Fruit fly (Drosophila melanogaster) whole organism, embryonic: ENCODE data around the gene Vha55.

Experiments
- ATbp ChIP-seq: fragments of 200-800 bp; sonication (Bioruptor generic); optimal IDR thresholded peaks from 2 replicates; lab custom pipeline; 2017; ENCODE audit warnings: missing biosample characterization, mild to moderate bottlenecking, missing genetic modification characterization, missing genetic modification reagents
- Aef1 ChIP-seq: fragments of 200-800 bp; sonication (Bioruptor generic); IDR thresholded peaks from 3 replicates; pipeline ENCODE4 v1.3.6; 2022; ENCODE audit warnings: missing biosample characterization, missing genetic modification characterization
- CG10147 ChIP-seq: fragments of 200-800 bp; sonication (Bioruptor generic); optimal IDR thresholded peaks from 2 replicates; lab custom pipeline; 2019; ENCODE audit warnings: missing biosample characterization, mild to moderate bottlenecking, missing genetic modification characterization, moderate library complexity
- CG10366 ChIP-seq: fragments of 200-800 bp; sonication (Bioruptor generic); IDR thresholded peaks from 2 replicates; pipeline ENCODE4 v1.3.6; 2022; ENCODE audit warnings: missing biosample characterization, missing genetic modification characterization
- CG12744 ChIP-seq: fragments of 200-800 bp; sonication (Bioruptor generic); optimal IDR thresholded peaks from 2 replicates; lab custom pipeline; 2016; ENCODE audit warnings: missing biosample characterization, missing genetic modification characterization
- CG12942 ChIP-seq: fragments of 200-800 bp; sonication (Bioruptor generic); optimal IDR thresholded peaks from 3 replicates; lab custom pipeline; 2016; ENCODE audit warnings: missing biosample characterization, missing genetic modification characterization
- CG14050 ChIP-seq: fragments of 200-800 bp; sonication (Bioruptor generic); IDR thresholded peaks from 3 replicates; pipeline ENCODE4 v1.3.6; 2022; ENCODE audit warnings: missing biosample characterization, missing genetic modification characterization
- CG1602 ChIP-seq: fragments of 200-800 bp; sonication (Bioruptor generic); optimal IDR thresholded peaks from 3 replicates; lab custom pipeline; 2016; ENCODE audit warnings: missing biosample characterization, missing genetic modification characterization
- CG17186 ChIP-seq: fragments of 200-800 bp; sonication (Bioruptor generic); optimal IDR thresholded peaks from 3 replicates; lab custom pipeline; 2017; ENCODE audit warnings: missing biosample characterization, missing genetic modification reagents, missing genetic modification characterization
- CG2678 ChIP-seq: fragments of 200-800 bp; sonication (Bioruptor generic); optimal IDR thresholded peaks from 3 replicates; lab custom pipeline; 2019; ENCODE audit warnings: missing biosample characterization, mild to moderate bottlenecking, missing genetic modification characterization, moderate library complexity
- CG2712 ChIP-seq: fragments of 200-800 bp; optimal IDR thresholded peaks from 3 replicates; lab custom pipeline; 2019; ENCODE audit warnings: missing biosample characterization, mild to moderate bottlenecking, missing genetic modification characterization, moderate library complexity
- CG3281 ChIP-seq: fragments of 200-800 bp; sonication (Bioruptor generic); optimal IDR thresholded peaks from 3 replicates; lab custom pipeline; 2017; ENCODE audit warnings: missing biosample characterization, mild to moderate bottlenecking, missing genetic modification characterization
- CG3407 ChIP-seq: fragments of 200-800 bp; sonication (Bioruptor generic); optimal IDR thresholded peaks from 2 replicates; lab custom pipeline; 2018; ENCODE audit warnings: missing biosample characterization, mild to moderate bottlenecking, missing genetic modification characterization
- CG4617 ChIP-seq: fragments of 200-800 bp; sonication (Bioruptor generic); optimal IDR thresholded peaks from 3 replicates; lab custom pipeline; 2016; ENCODE audit warnings: missing biosample characterization, missing genetic modification characterization, borderline replicate concordance
- CG4730 ChIP-seq: fragments of 200-800 bp; sonication (Bioruptor generic); IDR thresholded peaks from 2 replicates; pipeline ENCODE4 v1.3.6; 2022; ENCODE audit warnings: missing biosample characterization, missing genetic modification characterization
- CG4820 ChIP-seq: fragments of 200-800 bp; sonication (Bioruptor generic); optimal IDR thresholded peaks from 3 replicates; lab custom pipeline; 2016; ENCODE audit warnings: missing biosample characterization, missing genetic modification characterization
- CG6791 ChIP-seq: fragments of 200-800 bp; sonication (Bioruptor generic); IDR thresholded peaks from 3 replicates; pipeline ENCODE4 v1.3.6; 2022; ENCODE audit warnings: missing biosample characterization, missing genetic modification characterization; ENCODE audit not compliant: partially characterized antibody
- CG7372 ChIP-seq: fragments of 200-800 bp; sonication (Bioruptor generic); IDR thresholded peaks from 2 replicates; pipeline ENCODE4 v1.3.6; 2022; ENCODE audit warnings: missing biosample characterization, missing genetic modification characterization
- CG7987 ChIP-seq: fragments of 200-800 bp; sonication (Bioruptor generic); optimal IDR thresholded peaks from 2 replicates; lab custom pipeline; 2018; ENCODE audit warnings: missing biosample characterization, mild to moderate bottlenecking, missing genetic modification characterization, moderate library complexity
- CG8290 ChIP-seq, 3 experiments: fragments of 200-800 bp; sonication (Bioruptor generic); optimal IDR thresholded peaks; 2 replicates each; lab custom pipeline; 2016 to 2019; ENCODE audit warnings: missing biosample characterization in 3 of 3, missing genetic modification characterization in 3 of 3, mild to moderate bottlenecking in 2 of 3, moderate library complexity in 1 of 3
- CG9437 ChIP-seq: fragments of 200-800 bp; sonication (Bioruptor generic); optimal IDR thresholded peaks from 2 replicates; lab custom pipeline; 2018; ENCODE audit warnings: missing biosample characterization, mild to moderate bottlenecking, missing genetic modification characterization
- CHES-1-like ChIP-seq: fragments of 200-800 bp; sonication (Bioruptor generic); optimal IDR thresholded peaks from 2 replicates; lab custom pipeline; 2016; ENCODE audit warnings: missing biosample characterization, missing genetic modification characterization
- E2f1 ChIP-seq: fragments of 200-800 bp; sonication (Bioruptor generic); IDR thresholded peaks from 2 replicates; pipeline ENCODE4 v1.3.6; 2022; ENCODE audit warnings: missing biosample characterization, missing genetic modification characterization
- HLH3B ChIP-seq: fragments of 200-800 bp; sonication (Bioruptor generic); IDR thresholded peaks from 2 replicates; pipeline ENCODE4 v1.3.6; 2022; ENCODE audit warnings: missing biosample characterization, missing genetic modification characterization
- HLHmδ ChIP-seq: fragments of 200-800 bp; sonication (Bioruptor generic); optimal IDR thresholded peaks from 2 replicates; lab custom pipeline; 2018; ENCODE audit warnings: missing biosample characterization, mild to moderate bottlenecking, missing genetic modification characterization, moderate library complexity
- Hmr ChIP-seq: fragments of 200-800 bp; sonication (Bioruptor generic); optimal IDR thresholded peaks from 3 replicates; lab custom pipeline; 2017; ENCODE audit warnings: mild to moderate bottlenecking, missing biosample characterization, missing genetic modification reagents, missing genetic modification characterization
- Hsf ChIP-seq: fragments of 200-800 bp; sonication (Bioruptor generic); optimal IDR thresholded peaks from 3 replicates; lab custom pipeline; 2016; ENCODE audit warnings: missing biosample characterization, missing genetic modification characterization
- Nf-YA ChIP-seq: fragments of 200-800 bp; sonication (Bioruptor generic); IDR thresholded peaks from 2 replicates; pipeline ENCODE4 v1.3.6; 2022; ENCODE audit warnings: missing biosample characterization, missing genetic modification characterization
- Ptx1 ChIP-seq: fragments of 200-800 bp; sonication (Bioruptor generic); IDR thresholded peaks from 2 replicates; pipeline ENCODE4 v1.3.6; 2022; ENCODE audit warnings: missing biosample characterization, missing genetic modification characterization
- Xbp1 ChIP-seq: fragments of 200-800 bp; sonication (Bioruptor generic); optimal IDR thresholded peaks from 3 replicates; lab custom pipeline; 2016; ENCODE audit warnings: missing biosample characterization, mild to moderate bottlenecking, missing genetic modification characterization
- bab2 ChIP-seq: fragments of 200-800 bp; sonication (Bioruptor generic); optimal IDR thresholded peaks from 2 replicates; lab custom pipeline; 2016; ENCODE audit warnings: missing biosample characterization, missing genetic modification characterization
- chif ChIP-seq, 2 experiments: fragments of 200-800 bp; sonication (Bioruptor generic); optimal IDR thresholded peaks; 3 replicates each; lab custom pipeline; 2016; ENCODE audit warnings: missing biosample characterization in 2 of 2, missing genetic modification characterization in 2 of 2
- cwo ChIP-seq: fragments of 200-800 bp; sonication (Bioruptor generic); optimal IDR thresholded peaks from 3 replicates; lab custom pipeline; 2017; ENCODE audit warnings: missing biosample characterization, missing genetic modification characterization, mild to moderate bottlenecking, moderate library complexity, missing genetic modification reagents
- ewg ChIP-seq: fragments of 200-800 bp; sonication (Bioruptor generic); optimal IDR thresholded peaks from 3 replicates; lab custom pipeline; 2017; ENCODE audit warnings: mild to moderate bottlenecking, missing biosample characterization, missing genetic modification reagents, missing genetic modification characterization
- ftz-f1 ChIP-seq: fragments of 200-800 bp; sonication (Bioruptor generic); optimal IDR thresholded peaks from 2 replicates; lab custom pipeline; 2016; ENCODE audit warnings: missing biosample characterization, missing genetic modification characterization
- gsb ChIP-seq: fragments of 200-800 bp; sonication (Bioruptor generic); IDR thresholded peaks from 2 replicates; pipeline ENCODE4 v1.3.6; 2022; ENCODE audit warnings: missing biosample characterization, missing genetic modification characterization
- gt ChIP-seq: fragments of 200-800 bp; sonication (Bioruptor generic); IDR thresholded peaks from 2 replicates; pipeline ENCODE4 v1.3.6; 2022; ENCODE audit warnings: missing biosample characterization, missing genetic modification characterization
- hkb ChIP-seq, 2 experiments: fragments of 200-800 bp in 1 of 2; fragments of >200 bp in 1 of 2; sonication (Bioruptor generic) in 1 of 2; IDR thresholded peaks in 1 of 2; optimal IDR thresholded peaks in 1 of 2; 2 replicates each; pipeline versions ENCODE4 v1.3.6 to Lab custom; 2017 to 2022; ENCODE audit warnings: missing biosample characterization in 1 of 2, missing genetic modification characterization in 1 of 2
- ind ChIP-seq: fragments of 200-800 bp; sonication (Bioruptor generic); optimal IDR thresholded peaks from 3 replicates; lab custom pipeline; 2016; ENCODE audit warnings: missing biosample characterization, missing genetic modification characterization
- ken ChIP-seq: fragments of 200-800 bp; sonication (Bioruptor generic); IDR thresholded peaks from 3 replicates; pipeline ENCODE4 v1.3.6; 2022; ENCODE audit warnings: missing biosample characterization, missing genetic modification characterization
- nau ChIP-seq: fragments of 200-800 bp; sonication (Bioruptor generic); optimal IDR thresholded peaks from 3 replicates; lab custom pipeline; 2017; ENCODE audit warnings: missing biosample characterization, mild to moderate bottlenecking, missing genetic modification characterization, missing genetic modification reagents
- pan ChIP-seq, 4 experiments: fragments of >200 bp in 3 of 4; fragments of 200-800 bp in 1 of 4; sonication (Bioruptor generic) in 1 of 4; optimal IDR thresholded peaks in 3 of 4; IDR thresholded peaks in 1 of 4; 2 replicates each; pipeline versions ENCODE4 v1.3.6 to Lab custom; 2017 to 2022; ENCODE audit warnings: missing biosample characterization in 2 of 4, missing genetic modification characterization in 2 of 4, mixed read lengths in 1 of 4
- repo ChIP-seq: fragments of 200-800 bp; sonication (Bioruptor generic); optimal IDR thresholded peaks from 2 replicates; lab custom pipeline; 2016; ENCODE audit warnings: missing biosample characterization, missing genetic modification characterization
- sens ChIP-seq: fragments of 200-800 bp; sonication (Bioruptor generic); peaks from one replicate; lab custom pipeline; 2016; ENCODE audit warnings: missing biosample characterization, missing genetic modification characterization
- sna ChIP-seq: fragments of 200-800 bp; sonication (Bioruptor generic); IDR thresholded peaks from 2 replicates; pipeline ENCODE4 v1.3.6; 2022; ENCODE audit warnings: missing biosample characterization, missing genetic modification characterization; ENCODE audit not compliant: partially characterized antibody
- sob ChIP-seq: fragments of 200-800 bp; sonication (Bioruptor generic); IDR thresholded peaks from 2 replicates; pipeline ENCODE4 v1.3.6; 2022; ENCODE audit warnings: missing biosample characterization, missing genetic modification characterization
- stwl ChIP-seq: fragments of 200-800 bp; sonication (Bioruptor generic); optimal IDR thresholded peaks from 3 replicates; lab custom pipeline; 2018; ENCODE audit warnings: missing biosample characterization, mild to moderate bottlenecking, missing genetic modification characterization, moderate library complexity
- tgo ChIP-seq: fragments of 200-800 bp; sonication (Bioruptor generic); IDR thresholded peaks from 3 replicates; pipeline ENCODE4 v1.3.6; 2022; ENCODE audit warnings: missing biosample characterization, missing genetic modification characterization
- twi ChIP-seq: fragments of 200-800 bp; optimal IDR thresholded peaks from 2 replicates; lab custom pipeline; 2019; ENCODE audit warnings: missing biosample characterization, mild to moderate bottlenecking, missing genetic modification characterization, moderate library complexity

The Vha55 gene

dm6 chr3R:12591672-12592071, 36.0 kb downstream of the Vha55 start (continued):
- no peak for TF ChIP-seq CG9437 (GFP tag; lab: Kevin White, UChicago)
- peak; percentile 33 for TF ChIP-seq bab2 (GFP tag; lab: Kevin White, UChicago)
- TF ChIP-seq tgo: peak; percentile 46; the same call in 2 of the 3 replicates
- TF ChIP-seq ken: 0 out of 3 replicates have a peak, but pooled peaks have one; percentile 23
- TF ChIP-seq ATbp (GFP tag; lab: Kevin White, UChicago): peak; percentile 20
- 0 out of 3 replicates have a peak, but pooled peaks have one; percentile 21 for TF ChIP-seq Aef1 (GFP tag; lab: Robert Waterston, UW)
- TF ChIP-seq CG3407 (GFP tag; lab: Kevin White, UChicago): no peak
- TF ChIP-seq CG4617 (GFP tag; lab: Kevin White, UChicago): no peak
- TF ChIP-seq CG2678 (tag; lab: Kevin White, UChicago): peak; percentile 62
- no peak for TF ChIP-seq CG10147 (GFP tag; lab: Kevin White, UChicago)
- TF ChIP-seq ftz-f1 (GFP tag; lab: Kevin White, UChicago): no peak
- no peak for TF ChIP-seq sna
- no peak for TF ChIP-seq CG6791 (GFP tag; lab: Robert Waterston, UW)
- TF ChIP-seq HLH3B (GFP tag; lab: Robert Waterston, UW): peak; percentile 34; the same call in 1 of the 2 replicates
- TF ChIP-seq pan (optimal IDR thresholded peaks at IDR 0.05; lab: Kevin White, UChicago): no peak
- TF ChIP-seq pan (GFP tag; optimal IDR thresholded peaks at IDR 0.05 in 1 of 2, IDR thresholded peaks at IDR 0.05 in 1 of 2): peak in 1 of 2 experiments; percentile 45
- TF ChIP-seq repo: no peak
- no peak for TF ChIP-seq gt (GFP tag; lab: Robert Waterston, UW)
- no peak for TF ChIP-seq twi
- TF ChIP-seq HLHmδ: no peak
- TF ChIP-seq stwl (tag; lab: Kevin White, UChicago): no peak
- peak; percentile 25 for TF ChIP-seq CG4820 (GFP tag; lab: Kevin White, UChicago)
- TF ChIP-seq CG7987: no peak
- no peak for TF ChIP-seq CHES-1-like (GFP tag; lab: Kevin White, UChicago)
- peak; percentile 60; the same call in 1 of the 2 replicates for TF ChIP-seq Ptx1 (GFP tag; lab: Robert Waterston, UW)
- no peak for TF ChIP-seq gsb (GFP tag; lab: Robert Waterston, UW)
- TF ChIP-seq CG17186 (GFP tag; lab: Kevin White, UChicago): no peak
- TF ChIP-seq CG12942 (GFP tag; lab: Kevin White, UChicago): no peak
- TF ChIP-seq nau: no peak
- TF ChIP-seq CG8290 (GFP tag; optimal IDR thresholded peaks at IDR 0.05; lab: Kevin White, UChicago): no peak
- no peak for TF ChIP-seq CG8290 (tag; optimal IDR thresholded peaks at IDR 0.05; lab: Kevin White, UChicago)
- TF ChIP-seq CG2712 (tag; lab: Kevin White, UChicago): peak; percentile 24
- no peak for TF ChIP-seq CG7372 (GFP tag; lab: Robert Waterston, UW)
- no peak for TF ChIP-seq CG12744
- peak; percentile 46; the same call in 1 of the 2 replicates for TF ChIP-seq CG4730 (GFP tag; lab: Robert Waterston, UW)
- TF ChIP-seq Hmr (GFP tag; lab: Kevin White, UChicago): peak; percentile 58
- peak; percentile 28; the same call in 1 of the 2 replicates for TF ChIP-seq E2f1 (GFP tag; lab: Robert Waterston, UW)
- no peak for TF ChIP-seq CG10366
- TF ChIP-seq Xbp1 (GFP tag; lab: Kevin White, UChicago): peak; percentile 39
- TF ChIP-seq chif (GFP tag; optimal IDR thresholded peaks at IDR 0.05; lab: Kevin White, UChicago): no peak
- peak; percentile 35 for TF ChIP-seq CG3281 (GFP tag; lab: Kevin White, UChicago)
- peak; percentile 46 for TF ChIP-seq ind
- peak; percentile 36 for TF ChIP-seq cwo (GFP tag; lab: Kevin White, UChicago)
- TF ChIP-seq CG1602 (GFP tag; lab: Kevin White, UChicago): peak; percentile 3
- no peak for TF ChIP-seq hkb (optimal IDR thresholded peaks at IDR 0.05; lab: Kevin White, UChicago)
- peak; percentile 66 for TF ChIP-seq hkb (GFP tag; IDR thresholded peaks at IDR 0.05; lab: Robert Waterston, UW)
- peak; percentile 46 for TF ChIP-seq sens (GFP tag; lab: Kevin White, UChicago)
- 0 out of 2 replicates have a peak, but pooled peaks have one; percentile 35 for TF ChIP-seq sob (GFP tag; lab: Robert Waterston, UW)
- no peak for TF ChIP-seq CG14050 (GFP tag; lab: Robert Waterston, UW)
- TF ChIP-seq ewg (GFP tag; lab: Kevin White, UChicago): no peak
- TF ChIP-seq Hsf (GFP tag; lab: Kevin White, UChicago): peak; percentile 23
- no peak for TF ChIP-seq Nf-YA (GFP tag; lab: Robert Waterston, UW)
